Worm (Caenorhabditis elegans) whole organism, L4/young adult: ENCODE measurements around the gene lem-4.

Experiments used
- W03F9.2 ChIP-seq: fragments of 150-350 bp; optimal IDR thresholded peaks from 2 replicates; lab custom pipeline; 2014; ENCODE audit warnings: missing biosample characterization, missing genetic modification characterization
- dao-5 ChIP-seq: sonication (generic microtip); optimal IDR thresholded peaks from 2 replicates; lab custom pipeline; 2016; ENCODE audit warnings: missing genotype, missing genetic modification characterization, moderate library complexity, missing compliant biosample characterization
- him-1 ChIP-seq: sonication (generic microtip); optimal IDR thresholded peaks from 2 replicates; lab custom pipeline; 2016; ENCODE audit warnings: missing genotype, missing genetic modification reagents, missing genetic modification characterization, missing compliant biosample characterization

ce11 chrIV:845198-845597 lies 9.4 kb downstream of the lem-4 start, which contains the start of gene lgc-33:
- TF ChIP-seq him-1 (tag; lab: Kevin White, UChicago) (no peak), W03F9.2 (tag; lab: Kevin White, UChicago) (no peak), dao-5 (tag; lab: Kevin White, UChicago) (no peak)
